Worm (Caenorhabditis elegans) whole organism, L1 larva: ENCODE data around the gene ekl-6.

Experiments
- C04F5.9 ChIP-seq: sonication (generic microtip); optimal IDR thresholded peaks from 2 replicates; lab custom pipeline; 2016; ENCODE audit warnings: missing genetic modification characterization, missing compliant biosample characterization
- C34B4.2 ChIP-seq: sonication (generic microtip); optimal IDR thresholded peaks from 2 replicates; lab custom pipeline; 2017; ENCODE audit warnings: mild to moderate bottlenecking, missing genetic modification characterization, missing compliant biosample characterization
- F16B12.6 ChIP-seq: fragments of 150-350 bp; optimal IDR thresholded peaks from 2 replicates; lab custom pipeline; 2014; ENCODE audit warnings: missing biosample characterization, missing genetic modification characterization
- Y116A8C.19 ChIP-seq: sonication (generic microtip); optimal IDR thresholded peaks from 2 replicates; lab custom pipeline; 2016; ENCODE audit warnings: missing compliant biosample characterization, missing genetic modification characterization, borderline replicate concordance
- aha-1 ChIP-seq: fragments of 150-350 bp; optimal IDR thresholded peaks from 2 replicates; lab custom pipeline; 2014; ENCODE audit warnings: missing biosample characterization, missing genetic modification characterization
- aly-2 ChIP-seq: fragments of 150-350 bp; optimal IDR thresholded peaks from 2 replicates; lab custom pipeline; 2014; ENCODE audit warnings: missing biosample characterization, missing genetic modification characterization
- ceh-63 ChIP-seq: fragments of 200-800 bp; sonication (Bioruptor generic); optimal IDR thresholded peaks from 2 replicates; lab custom pipeline; 2018; ENCODE audit warnings: mild to moderate bottlenecking, missing genetic modification characterization, missing compliant biosample characterization
- ceh-8 ChIP-seq: fragments of 200-800 bp; sonication (Bioruptor generic); optimal IDR thresholded peaks from 2 replicates; lab custom pipeline; 2018; ENCODE audit warnings: mild to moderate bottlenecking, missing genetic modification characterization, moderate library complexity, missing compliant biosample characterization
- ceh-88 ChIP-seq: fragments of 200-800 bp; sonication (Bioruptor generic); IDR thresholded peaks from 2 replicates; pipeline ENCODE4 v1.3.6; 2022; ENCODE audit warnings: missing genetic modification characterization, missing compliant biosample characterization
- ceh-90 ChIP-seq: sonication (generic microtip); optimal IDR thresholded peaks from 2 replicates; lab custom pipeline; 2016; ENCODE audit warnings: missing genetic modification characterization, missing compliant biosample characterization
- ces-1 ChIP-seq: fragments of 150-350 bp; optimal IDR thresholded peaks from 2 replicates; lab custom pipeline; 2014; ENCODE audit warnings: missing biosample characterization, missing genetic modification reagents, missing genetic modification characterization
- efl-1 ChIP-seq, 4 experiments: fragments of 150-350 bp; optimal IDR thresholded peaks in 3 of 4; peaks in 1 of 4; 1 replicate in 1 of 4; 2 replicates in 3 of 4; lab custom pipeline; 2014; ENCODE audit warnings: missing biosample characterization in 2 of 4, missing genetic modification characterization in 2 of 4, missing genetic modification reagents in 2 of 4
- efl-3 ChIP-seq: fragments of 200-800 bp; sonication (Bioruptor generic); optimal IDR thresholded peaks from 2 replicates; lab custom pipeline; 2018; ENCODE audit warnings: mild to moderate bottlenecking, missing genetic modification characterization, missing compliant biosample characterization
- egl-13 ChIP-seq: sonication (generic microtip); optimal IDR thresholded peaks from 2 replicates; lab custom pipeline; 2016; ENCODE audit warnings: missing genotype, missing genetic modification reagents, missing genetic modification characterization, missing compliant biosample characterization
- elt-2 ChIP-seq: sonication (generic microtip); optimal IDR thresholded peaks from 2 replicates; lab custom pipeline; 2016; ENCODE audit warnings: missing genetic modification characterization, mild to moderate bottlenecking, inconsistent platforms, missing compliant biosample characterization, missing genetic modification reagents
- ets-5 ChIP-seq: fragments of 200-800 bp; sonication (Bioruptor generic); IDR thresholded peaks from 2 replicates; pipeline ENCODE4 v1.3.6; 2022; ENCODE audit warnings: missing genetic modification characterization, missing compliant biosample characterization
- fkh-10 ChIP-seq: sonication (generic microtip); optimal IDR thresholded peaks from 2 replicates; lab custom pipeline; 2017; ENCODE audit warnings: missing biosample characterization, missing genetic modification reagents, missing genetic modification characterization
- hlh-4 ChIP-seq: sonication (generic microtip); optimal IDR thresholded peaks from 2 replicates; lab custom pipeline; 2016; ENCODE audit warnings: mild to moderate bottlenecking, missing genetic modification characterization, missing compliant biosample characterization
- lin-13 ChIP-seq: fragments of 150-350 bp; optimal IDR thresholded peaks from 2 replicates; lab custom pipeline; 2014; ENCODE audit warnings: missing biosample characterization, missing genetic modification reagents, missing genetic modification characterization
- lin-15B ChIP-seq: fragments of 150-350 bp; sonication (generic microtip); optimal IDR thresholded peaks from 3 replicates; lab custom pipeline; 2014; ENCODE audit warnings: missing biosample characterization, missing genetic modification characterization
- lin-35 ChIP-seq, 2 experiments: fragments of 150-350 bp; optimal IDR thresholded peaks; 2 replicates each; lab custom pipeline; 2014; ENCODE audit warnings: missing biosample characterization in 2 of 2, missing genetic modification characterization in 2 of 2, missing genetic modification reagents in 2 of 2
- lir-3 ChIP-seq: sonication (generic microtip); optimal IDR thresholded peaks from 2 replicates; lab custom pipeline; 2016; ENCODE audit warnings: mild to moderate bottlenecking, missing genetic modification characterization, moderate library complexity, missing compliant biosample characterization; ENCODE audit not compliant: poor library complexity
- mab-9 ChIP-seq: fragments of 200-800 bp; sonication (Bioruptor generic); IDR thresholded peaks from 2 replicates; pipeline ENCODE4 v1.3.6; 2022; ENCODE audit warnings: missing genetic modification reagents, missing genetic modification characterization, missing compliant biosample characterization
- mef-2 ChIP-seq: fragments of 150-350 bp; optimal IDR thresholded peaks from 2 replicates; lab custom pipeline; 2014; ENCODE audit warnings: missing biosample characterization, missing genetic modification characterization
- nhr-11 ChIP-seq: fragments of 150-350 bp; optimal IDR thresholded peaks from 2 replicates; lab custom pipeline; 2014; ENCODE audit warnings: missing biosample characterization, missing genetic modification characterization
- nhr-12 ChIP-seq: sonication (generic microtip); optimal IDR thresholded peaks from 2 replicates; lab custom pipeline; 2017; ENCODE audit warnings: missing biosample characterization, missing genetic modification characterization
- nhr-19 ChIP-seq: fragments of 200-800 bp; sonication (Bioruptor generic); conservative IDR thresholded peaks from 2 replicates; pipeline ENCODE4 v1.3.6; 2022; ENCODE audit warnings: missing genetic modification characterization, missing compliant biosample characterization
- nhr-77 ChIP-seq: fragments of 150-350 bp; optimal IDR thresholded peaks from 2 replicates; lab custom pipeline; 2014; ENCODE audit warnings: missing biosample characterization, missing genetic modification characterization
- nhr-84 ChIP-seq: sonication (generic microtip); optimal IDR thresholded peaks from 2 replicates; lab custom pipeline; 2017; ENCODE audit warnings: missing biosample characterization, missing genetic modification characterization
- pag-3 ChIP-seq: sonication (generic microtip); optimal IDR thresholded peaks from 2 replicates; lab custom pipeline; 2017; ENCODE audit warnings: missing genetic modification characterization, mild to moderate bottlenecking, missing compliant biosample characterization, antibody characterized with exemption, borderline replicate concordance; ENCODE audit not compliant: insufficient read depth
- pqm-1 ChIP-seq: sonication (generic microtip); optimal IDR thresholded peaks from 3 replicates; lab custom pipeline; 2017; ENCODE audit warnings: missing biosample characterization, missing genetic modification characterization
- skn-1 ChIP-seq: fragments of 150-350 bp; optimal IDR thresholded peaks from 2 replicates; lab custom pipeline; 2014; ENCODE audit warnings: missing biosample characterization, missing genetic modification characterization
- snpc-4 ChIP-seq: fragments of 150-350 bp; optimal IDR thresholded peaks from 2 replicates; lab custom pipeline; 2014; ENCODE audit warnings: missing biosample characterization, missing genetic modification characterization
- snu-23 ChIP-seq: sonication (generic microtip); optimal IDR thresholded peaks from 2 replicates; lab custom pipeline; 2016; ENCODE audit warnings: missing genetic modification characterization, missing compliant biosample characterization
- sox-4 ChIP-seq: sonication (generic microtip); optimal IDR thresholded peaks from 2 replicates; lab custom pipeline; 2016; ENCODE audit warnings: missing genetic modification characterization, missing compliant biosample characterization
- sup-37 ChIP-seq: fragments of 200-800 bp; sonication (Bioruptor generic); optimal IDR thresholded peaks from 2 replicates; lab custom pipeline; 2018; ENCODE audit warnings: mild to moderate bottlenecking, missing genetic modification characterization, missing compliant biosample characterization
- swsn-7 ChIP-seq: sonication (generic microtip); optimal IDR thresholded peaks from 2 replicates; lab custom pipeline; 2016; ENCODE audit warnings: missing genetic modification characterization, missing compliant biosample characterization
- tbx-2 ChIP-seq: sonication (generic microtip); optimal IDR thresholded peaks from 2 replicates; lab custom pipeline; 2016; ENCODE audit warnings: missing genetic modification characterization, missing compliant biosample characterization
- tlp-1 ChIP-seq: fragments of 150-350 bp; optimal IDR thresholded peaks from 2 replicates; lab custom pipeline; 2014; ENCODE audit warnings: missing biosample characterization, missing genetic modification characterization
- unc-130 ChIP-seq: fragments of 150-350 bp; optimal IDR thresholded peaks from 2 replicates; lab custom pipeline; 2017; ENCODE audit warnings: missing biosample characterization, missing genetic modification characterization, inconsistent platforms
- xbp-1 ChIP-seq: sonication (generic microtip); optimal IDR thresholded peaks from 2 replicates; lab custom pipeline; 2016; ENCODE audit warnings: missing genetic modification characterization, missing compliant biosample characterization
- zag-1 ChIP-seq: fragments of 150-350 bp; optimal IDR thresholded peaks from 2 replicates; lab custom pipeline; 2014; ENCODE audit warnings: missing biosample characterization, missing genetic modification characterization
- zip-4 ChIP-seq: fragments of 200-800 bp; sonication (Bioruptor generic); optimal IDR thresholded peaks from 2 replicates; lab custom pipeline; 2018; ENCODE audit warnings: mild to moderate bottlenecking, missing genetic modification characterization, moderate library complexity, missing compliant biosample characterization
- ztf-11 ChIP-seq, 2 experiments: sonication (generic microtip); optimal IDR thresholded peaks; 2 replicates each; lab custom pipeline; 2016 to 2017; ENCODE audit warnings: missing genetic modification characterization in 2 of 2, missing biosample characterization in 1 of 2, missing compliant biosample characterization in 1 of 2

The ekl-6 gene

ce11 chrIII:10027947-10028346 lies 36.3 kb upstream of the ekl-6 start, which contains the start of gene ins-23:
Gene ins-23, plus strand, starts transcription at chrIII:10028247.
- TF ChIP-seq skn-1 = no peak

ce11 chrIII:10030549-10030948 lies 33.7 kb upstream of the ekl-6 start, which contains the start of gene M04D8.4:
Gene M04D8.4, minus strand, starts transcription at chrIII:10030649.
- TF ChIP-seq aha-1 (tag; lab: Kevin White, UChicago) (no peak), C04F5.9 (tag; lab: Kevin White, UChicago) (no peak), ceh-8 (GFP tag; lab: Kevin White, UChicago) (peak; percentile 60)
- TF ChIP-seq, all 84 proteins: peak for 1

- no peak for TF ChIP-seq mab-9 (GFP tag; lab: Robert Waterston, UW)
- TF ChIP-seq sox-4 (tag; lab: Kevin White, UChicago) = no peak
- TF ChIP-seq efl-1 (optimal IDR thresholded peaks at IDR 0.05; lab: Kevin White, UChicago) = no peak
- TF ChIP-seq efl-1 (GFP tag; optimal IDR thresholded peaks at IDR 0.05 in 1 of 2; lab: Kevin White, UChicago) = no peak
Observed at ce11 chrIII:10033213-10033612, 31.0 kb upstream of the ekl-6 start, which contains the start of gene M04D8.5. Gene M04D8.5, minus strand, starts transcription at chrIII:10033313.

ce11 chrIII:10033881-10034280 lies 30.3 kb upstream of the ekl-6 start, which contains the start of gene M04D8.8:
Gene M04D8.8, plus strand, starts transcription at chrIII:10034181.
- TF ChIP-seq ceh-63 (no peak), snpc-4 (tag; lab: Kevin White, UChicago) (no peak), tbx-2 (tag; lab: Kevin White, UChicago) (no peak), egl-13 (tag; lab: Kevin White, UChicago) (no peak), nhr-19 (GFP tag; lab: Robert Waterston, UW) (no peak)
- TF ChIP-seq, all 84 proteins: peak for 0

ce11 chrIII:10035783-10036182 lies 28.4 kb upstream of the ekl-6 start, which contains the start of gene xbx-3:
Gene xbx-3, plus strand, starts transcription at chrIII:10035945.
- TF ChIP-seq lin-15B (tag; lab: Kevin White, UChicago) (no peak), xbp-1 (tag; lab: Kevin White, UChicago) (peak; percentile 27), F16B12.6 (tag; lab: Kevin White, UChicago) (no peak), ceh-90 (no peak), lin-35 (GFP tag; optimal IDR thresholded peaks at IDR 0.05; lab: Kevin White, UChicago) (no peak), efl-3 (no peak), unc-130 (tag; lab: Kevin White, UChicago) (no peak), mab-9 (GFP tag; lab: Robert Waterston, UW) (no peak), Y116A8C.19 (no peak), nhr-12 (tag; lab: Kevin White, UChicago) (no peak), lin-13 (GFP tag; lab: Kevin White, UChicago) (no peak), aly-2 (tag; lab: Kevin White, UChicago) (no peak), lir-3 (tag; lab: Kevin White, UChicago) (no peak), efl-1 (optimal IDR thresholded peaks at IDR 0.05; lab: Kevin White, UChicago) (no peak), efl-1 (GFP tag; optimal IDR thresholded peaks at IDR 0.05 in 1 of 2; lab: Kevin White, UChicago) (no peak), snpc-4 (tag; lab: Kevin White, UChicago) (no peak), mef-2 (no peak), elt-2 (tag; lab: Kevin White, UChicago) (no peak), snu-23 (GFP tag; lab: Kevin White, UChicago) (no peak), zag-1 (tag; lab: Kevin White, UChicago) (no peak), sup-37 (GFP tag; lab: Kevin White, UChicago) (no peak), tlp-1 (no peak), pag-3 (tag; lab: Kevin White, UChicago) (no peak), fkh-10 (GFP tag; lab: Kevin White, UChicago) (peak; percentile 17), C34B4.2 (tag; lab: Kevin White, UChicago) (no peak), nhr-84 (no peak), ets-5 (GFP tag; lab: Robert Waterston, UW) (no peak), ces-1 (GFP tag; lab: Kevin White, UChicago) (no peak), ztf-11 (tag; optimal IDR thresholded peaks at IDR 0.05; lab: Kevin White, UChicago) (no peak), swsn-7 (tag; lab: Kevin White, UChicago) (peak; percentile 44), nhr-77 (no peak), ceh-8 (GFP tag; lab: Kevin White, UChicago) (no peak), tbx-2 (tag; lab: Kevin White, UChicago) (no peak), hlh-4 (tag; lab: Kevin White, UChicago) (no peak), pqm-1 (tag; lab: Kevin White, UChicago) (no peak), nhr-11 (tag; lab: Kevin White, UChicago) (peak; percentile 66), ceh-88 (GFP tag; lab: Robert Waterston, UW) (no peak), zip-4 (GFP tag; lab: Kevin White, UChicago) (no peak)
